Fruit fly (Drosophila melanogaster): ENCODE results near the gene Epg5.
A peak's percentile ranks its signal among the peaks of the same experiment; 100 is the strongest.

Gene Epg5

dm6 chr3R:18741027-18741843 is 17.4 kb downstream of the Epg5 start (continued):
- TF ChIP-seq Med (GFP tag) (peak; percentile 97), ac (GFP tag; optimal IDR thresholded peaks at IDR 0.05) (peak; percentile 45), Adf1 (GFP tag; IDR thresholded peaks at IDR 0.05) (peak; percentile 81), CG34376 (GFP tag; optimal IDR thresholded peaks at IDR 0.05) (peak; percentile 55), CG33213 (GFP tag; optimal IDR thresholded peaks at IDR 0.05) (peak; percentile 79), CG11695 (GFP tag; IDR thresholded peaks at IDR 0.05) (peak; percentile 96), bcd (GFP tag; optimal IDR thresholded peaks at IDR 0.05) (peak; percentile 97), CG17186 (GFP tag; optimal IDR thresholded peaks at IDR 0.05) (peak; percentile 72), ttk (GFP tag; IDR thresholded peaks at IDR 0.05) (peak; percentile 95), CG31365 (tag; optimal IDR thresholded peaks at IDR 0.05) (peak; percentile 84), CG11398 (GFP tag; optimal IDR thresholded peaks at IDR 0.05) (peak; percentile 43), Aef1 (GFP tag; IDR thresholded peaks at IDR 0.05) (peak; percentile 97), BEAF-32 (GFP tag; optimal IDR thresholded peaks at IDR 0.05) (peak; percentile 7), esg (GFP tag; conservative IDR thresholded peaks at IDR 0.05) (peak; percentile 94), wek (GFP tag; optimal IDR thresholded peaks at IDR 0.05) (peak; percentile 67), odd (GFP tag; optimal IDR thresholded peaks at IDR 0.05) (peak; percentile 91), GATAe (GFP tag; conservative IDR thresholded peaks at IDR 0.05) (peak; percentile 73), sc (optimal IDR thresholded peaks at IDR 0.05) (no peak), sc (GFP tag; optimal IDR thresholded peaks at IDR 0.05) (peak; percentile 88), D19A (tag; optimal IDR thresholded peaks at IDR 0.05) (peak; percentile 96), Gug (GFP tag; IDR thresholded peaks at IDR 0.05) (peak; percentile 89), CG10959 (GFP tag; IDR thresholded peaks at IDR 0.05) (peak; percentile 92), Dad (GFP tag; optimal IDR thresholded peaks at IDR 0.05) (peak; percentile 66), kay (GFP tag; optimal IDR thresholded peaks at IDR 0.05) (peak; percentile 88), Optix (GFP tag; IDR thresholded peaks at IDR 0.05) (peak; percentile 82; the same call in 2 of the 3 replicates), CG4707 (GFP tag; optimal IDR thresholded peaks at IDR 0.05) (peak; percentile 84), crol (GFP tag; IDR thresholded peaks at IDR 0.05) (peak; percentile 87), CHES-1-like (GFP tag; optimal IDR thresholded peaks at IDR 0.05) (peak; percentile 72), hth (optimal IDR thresholded peaks at IDR 0.05) (no peak), CG5953 (GFP tag; IDR thresholded peaks at IDR 0.05) (peak; percentile 91), CG15073 (GFP tag; optimal IDR thresholded peaks at IDR 0.05) (peak; percentile 67), CG2116 (GFP tag; optimal IDR thresholded peaks at IDR 0.05) (peak; percentile 73), CG17912 (GFP tag; optimal IDR thresholded peaks at IDR 0.05) (peak; percentile 66), Dref (GFP tag; IDR thresholded peaks at IDR 0.05) (peak; percentile 41), eyg (GFP tag; optimal IDR thresholded peaks at IDR 0.05) (peak; percentile 14), Lhr (GFP tag; optimal IDR thresholded peaks at IDR 0.05) (peak; percentile 79), salm (tag; optimal IDR thresholded peaks at IDR 0.05) (peak; percentile 89), CG30020 (tag; optimal IDR thresholded peaks at IDR 0.05) (peak; percentile 76), Neu2 (GFP tag; optimal IDR thresholded peaks at IDR 0.05; ENCODE audit: borderline replicate concordance) (no peak), Chrac-16 (GFP tag; optimal IDR thresholded peaks at IDR 0.05) (peak; percentile 93), CG16813 (GFP tag; IDR thresholded peaks at IDR 0.05; ENCODE audit: partially characterized antibody) (no peak), peb (GFP tag; IDR thresholded peaks at IDR 0.05) (peak; percentile 90), Sox100B (GFP tag; optimal IDR thresholded peaks at IDR 0.05) (peak; percentile 96), CG18619 (GFP tag; optimal IDR thresholded peaks at IDR 0.05) (peak; percentile 94), CG10366 (GFP tag; IDR thresholded peaks at IDR 0.05) (peak; percentile 97), Hr51 (GFP tag; optimal IDR thresholded peaks at IDR 0.05) (peak; percentile 92 to 95), Spps (tag; optimal IDR thresholded peaks at IDR 0.05) (peak; percentile 93), sqz (GFP tag; optimal IDR thresholded peaks at IDR 0.05) (peak; percentile 94), danr (GFP tag; IDR thresholded peaks at IDR 0.05) (peak; percentile 93), CG17829 (tag; optimal IDR thresholded peaks at IDR 0.05) (peak; percentile 96)

Data from whole organism, embryonic.